Worm (Caenorhabditis elegans): ENCODE measurements around the gene igcm-3.
A peak's percentile ranks its signal among the peaks of the same experiment; 100 is the strongest.

ce11 chrX:2695292-2695691, 10.4 kb downstream of the igcm-3 start:
- TF ChIP-seq daf-16 (GFP tag; optimal IDR thresholded peaks at IDR 0.05): no peak
- TF ChIP-seq daf-16 (tag; optimal IDR thresholded peaks at IDR 0.05): peak; percentile 94
- peak in 1 of 2 experiments; percentile 26 for TF ChIP-seq unc-62 (GFP tag; optimal IDR thresholded peaks at IDR 0.05 in 1 of 2)
- TF ChIP-seq unc-62 (tag; optimal IDR thresholded peaks at IDR 0.05): no peak

All from whole organism, L4 larva.